Worm (Caenorhabditis elegans): ENCODE data around the gene skr-19.

Gene skr-19

ce11 chrX:13249102-13249501 is 24.6 kb upstream of the skr-19 start:
- TF ChIP-seq ztf-29 (GFP tag; IDR thresholded peaks at IDR 0.05) = no peak
- no peak for TF ChIP-seq flt-1 (GFP tag; IDR thresholded peaks at IDR 0.05)
- no peak for TF ChIP-seq ref-1 (GFP tag; conservative IDR thresholded peaks at IDR 0.05)
- TF ChIP-seq T22C8.4 (GFP tag; IDR thresholded peaks at IDR 0.05) = no peak

ce11 chrX:13248265-13248664 is 23.8 kb upstream of the skr-19 start, which contains the start of gene K08H2.7:
K08H2.7 (minus strand) TSS chrX:13248437.
- no peak for TF ChIP-seq cog-1 (tag; optimal IDR thresholded peaks at IDR 0.05)
- no peak for TF ChIP-seq T22C8.4 (GFP tag; IDR thresholded peaks at IDR 0.05)
- TF ChIP-seq klf-2 (GFP tag; conservative IDR thresholded peaks at IDR 0.05) = no peak
- no peak for TF ChIP-seq ztf-29 (GFP tag; IDR thresholded peaks at IDR 0.05)
- TF ChIP-seq tab-1 (GFP tag; IDR thresholded peaks at IDR 0.05) = no peak
- TF ChIP-seq ztf-23 (GFP tag; IDR thresholded peaks at IDR 0.05) = no peak
- TF ChIP-seq med-1 (GFP tag; optimal IDR thresholded peaks at IDR 0.05; ENCODE audit: insufficient read depth) = no peak
- no peak for TF ChIP-seq ref-1 (GFP tag; conservative IDR thresholded peaks at IDR 0.05)
- no peak for TF ChIP-seq flt-1 (GFP tag; IDR thresholded peaks at IDR 0.05)

ce11 chrX:13247614-13248013 is 23.1 kb upstream of the skr-19 start:
- TF ChIP-seq klf-2 (GFP tag; conservative IDR thresholded peaks at IDR 0.05) (no peak), ztf-23 (GFP tag; IDR thresholded peaks at IDR 0.05) (no peak), med-1 (GFP tag; optimal IDR thresholded peaks at IDR 0.05; ENCODE audit: insufficient read depth) (no peak), ztf-29 (GFP tag; IDR thresholded peaks at IDR 0.05) (no peak), cog-1 (tag; optimal IDR thresholded peaks at IDR 0.05) (no peak), ref-1 (GFP tag; conservative IDR thresholded peaks at IDR 0.05) (no peak), flt-1 (GFP tag; IDR thresholded peaks at IDR 0.05) (no peak), T22C8.4 (GFP tag; IDR thresholded peaks at IDR 0.05) (no peak), tab-1 (GFP tag; IDR thresholded peaks at IDR 0.05) (no peak)

- TF ChIP-seq klf-2 (GFP tag; conservative IDR thresholded peaks at IDR 0.05) = no peak
- no peak for TF ChIP-seq ref-1 (GFP tag; conservative IDR thresholded peaks at IDR 0.05)
- TF ChIP-seq med-1 (GFP tag; optimal IDR thresholded peaks at IDR 0.05; ENCODE audit: insufficient read depth) = no peak
These were observed 22.3 kb upstream of the skr-19 start for ce11 chrX:13246668-13247358.

DNA sequence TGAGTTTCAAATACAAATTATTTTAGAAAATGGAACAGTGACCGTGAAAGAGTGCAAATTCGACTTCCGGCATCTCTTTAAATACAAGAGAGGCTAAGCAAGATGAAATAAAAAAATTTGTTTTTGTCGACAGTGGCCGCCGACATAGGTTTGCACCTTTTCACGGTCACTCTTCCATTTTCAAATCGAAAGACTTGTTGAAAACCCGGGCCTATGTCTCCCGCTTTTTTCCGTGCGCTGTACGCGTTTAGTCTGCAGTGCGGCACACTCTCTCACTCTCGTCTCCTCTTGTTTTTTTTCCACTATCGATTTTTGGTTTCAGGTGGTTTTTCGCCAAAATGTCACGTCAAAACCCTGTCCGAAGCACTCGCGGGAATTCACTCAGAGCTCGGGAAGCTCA is 20.6 kb upstream of the skr-19 start, which contains the start of gene hpl-1:
TSS of gene hpl-1 (plus strand) at position 301 of the 400 bp plus-strand sequence.
- TF ChIP-seq ztf-29 (GFP tag; IDR thresholded peaks at IDR 0.05) (no peak), ref-1 (GFP tag; conservative IDR thresholded peaks at IDR 0.05) (no peak), T22C8.4 (GFP tag; IDR thresholded peaks at IDR 0.05) (no peak)

DNA sequence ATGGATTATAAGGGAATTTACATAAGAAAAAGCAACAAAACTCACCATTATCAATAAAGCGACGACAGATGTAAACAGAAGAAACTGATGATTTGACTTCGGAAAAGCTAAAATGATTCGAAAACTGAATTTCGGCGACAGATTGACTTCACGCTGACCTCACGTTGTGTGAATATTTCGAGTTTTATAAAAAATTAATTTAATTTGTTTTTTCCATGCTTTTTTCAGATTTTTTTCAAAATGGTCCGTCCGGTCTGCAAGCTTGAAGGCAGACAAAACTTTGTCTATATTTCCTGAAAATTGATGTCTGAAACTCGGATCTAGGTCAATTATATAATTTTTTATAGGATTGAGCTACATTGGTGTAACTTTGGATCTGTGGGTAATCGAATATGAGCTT is 17.7 kb upstream of the skr-19 start, which contains the start of gene K08H2.5:
TSS of gene K08H2.5 (minus strand) at position 101 of the 400 bp plus-strand sequence.
- TF ChIP-seq med-1 (GFP tag; optimal IDR thresholded peaks at IDR 0.05; ENCODE audit: insufficient read depth) = no peak
- TF ChIP-seq cog-1 (tag; optimal IDR thresholded peaks at IDR 0.05) = no peak
- TF ChIP-seq flt-1 (GFP tag; IDR thresholded peaks at IDR 0.05) = no peak
- no peak for TF ChIP-seq ref-1 (GFP tag; conservative IDR thresholded peaks at IDR 0.05)
- no peak for TF ChIP-seq klf-2 (GFP tag; conservative IDR thresholded peaks at IDR 0.05)
- no peak for TF ChIP-seq tab-1 (GFP tag; IDR thresholded peaks at IDR 0.05)
- no peak for TF ChIP-seq ztf-29 (GFP tag; IDR thresholded peaks at IDR 0.05)
- TF ChIP-seq T22C8.4 (GFP tag; IDR thresholded peaks at IDR 0.05) = no peak

DNA sequence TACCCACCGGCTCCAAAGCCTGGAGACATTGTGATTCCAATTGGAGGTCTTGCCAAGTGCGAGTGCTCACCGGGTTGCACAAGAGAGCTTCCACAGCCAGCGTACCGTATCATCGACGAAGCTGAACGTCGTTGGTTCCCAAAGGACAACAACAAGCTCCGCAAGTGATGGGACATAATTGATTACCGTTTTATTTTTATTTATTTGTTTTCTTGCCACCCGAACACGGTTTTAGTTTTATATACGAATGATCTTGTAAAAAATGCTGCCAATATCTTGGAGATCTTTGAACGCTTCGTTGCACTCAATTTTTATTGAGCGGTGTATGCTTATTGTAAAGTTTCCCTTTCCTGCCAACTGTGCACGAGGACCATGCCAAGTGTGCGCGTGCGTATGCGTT is 13.7 kb upstream of the skr-19 start, which contains the start of gene K08H2.4:
TSS of gene K08H2.4 (plus strand) at position 301 of the 400 bp plus-strand sequence.
- no peak for TF ChIP-seq flt-1 (GFP tag; IDR thresholded peaks at IDR 0.05)
- no peak for TF ChIP-seq cog-1 (tag; optimal IDR thresholded peaks at IDR 0.05)
- TF ChIP-seq ztf-29 (GFP tag; IDR thresholded peaks at IDR 0.05) = no peak
- no peak for TF ChIP-seq ref-1 (GFP tag; conservative IDR thresholded peaks at IDR 0.05)
- no peak for TF ChIP-seq tab-1 (GFP tag; IDR thresholded peaks at IDR 0.05)
- no peak for TF ChIP-seq klf-2 (GFP tag; conservative IDR thresholded peaks at IDR 0.05)

DNA sequence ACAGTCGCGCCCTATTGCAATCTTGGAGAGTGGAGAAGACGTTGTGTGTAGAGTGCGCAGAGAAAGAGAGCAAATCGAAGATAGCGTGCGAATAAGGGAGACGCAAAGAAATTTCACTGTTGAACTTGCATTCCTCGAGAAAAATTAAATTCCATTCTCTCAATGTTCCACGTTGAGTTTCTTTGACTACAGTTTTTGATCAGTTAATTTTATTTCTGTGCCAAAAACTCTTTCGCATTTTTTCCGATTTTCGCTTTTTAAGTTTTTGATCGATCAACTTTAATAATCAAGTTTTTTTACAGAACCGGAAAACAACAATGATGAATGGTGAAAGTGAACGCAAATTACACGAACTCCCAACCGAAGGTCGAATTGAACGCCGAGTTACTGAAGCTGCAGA is 12.6 kb upstream of the skr-19 start, which contains the start of gene K08H2.3:
TSS of gene K08H2.3 (plus strand) at position 301 of the 400 bp plus-strand sequence.
- TF ChIP-seq klf-2 (GFP tag; conservative IDR thresholded peaks at IDR 0.05) = no peak
- no peak for TF ChIP-seq cog-1 (tag; optimal IDR thresholded peaks at IDR 0.05)
- no peak for TF ChIP-seq ztf-23 (GFP tag; IDR thresholded peaks at IDR 0.05)
- no peak for TF ChIP-seq ztf-29 (GFP tag; IDR thresholded peaks at IDR 0.05)
- TF ChIP-seq med-1 (GFP tag; optimal IDR thresholded peaks at IDR 0.05; ENCODE audit: insufficient read depth) = no peak
- no peak for TF ChIP-seq T22C8.4 (GFP tag; IDR thresholded peaks at IDR 0.05)
- no peak for TF ChIP-seq flt-1 (GFP tag; IDR thresholded peaks at IDR 0.05)
- TF ChIP-seq ref-1 (GFP tag; conservative IDR thresholded peaks at IDR 0.05) = no peak
- no peak for TF ChIP-seq tab-1 (GFP tag; IDR thresholded peaks at IDR 0.05)

DNA sequence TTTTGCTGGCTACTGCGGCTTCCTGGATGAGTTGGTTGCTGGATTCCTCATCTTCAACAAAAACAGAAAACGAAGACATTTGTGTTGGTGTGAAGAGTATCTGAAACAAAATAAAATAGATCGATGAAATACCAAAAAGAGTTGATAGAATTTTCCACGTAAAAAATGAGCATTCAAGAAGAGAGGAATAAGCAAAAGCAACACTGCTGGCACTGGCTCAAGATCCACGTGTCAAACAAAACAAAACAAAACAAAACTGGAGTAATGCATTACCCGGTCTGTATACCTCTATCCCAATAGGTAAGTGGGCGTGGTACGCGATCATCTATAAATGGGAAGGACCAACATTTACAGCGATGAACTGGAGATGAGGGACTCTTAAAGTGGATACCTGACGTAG is 10.4 kb upstream of the skr-19 start, which contains the start of gene K08H2.2:
TSS of gene K08H2.2 (minus strand) at position 101 of the 400 bp plus-strand sequence.
- TF ChIP-seq T22C8.4 (GFP tag; IDR thresholded peaks at IDR 0.05) (no peak), ztf-29 (GFP tag; IDR thresholded peaks at IDR 0.05) (no peak), ref-1 (GFP tag; conservative IDR thresholded peaks at IDR 0.05) (no peak), ztf-23 (GFP tag; IDR thresholded peaks at IDR 0.05) (no peak), tab-1 (GFP tag; IDR thresholded peaks at IDR 0.05) (no peak), cog-1 (tag; optimal IDR thresholded peaks at IDR 0.05) (no peak), klf-2 (GFP tag; conservative IDR thresholded peaks at IDR 0.05) (no peak), flt-1 (GFP tag; IDR thresholded peaks at IDR 0.05) (no peak), med-1 (GFP tag; optimal IDR thresholded peaks at IDR 0.05; ENCODE audit: insufficient read depth) (no peak)

- TF ChIP-seq ref-1 (GFP tag; conservative IDR thresholded peaks at IDR 0.05) = no peak
- TF ChIP-seq med-1 (GFP tag; optimal IDR thresholded peaks at IDR 0.05; ENCODE audit: insufficient read depth) = no peak
- TF ChIP-seq flt-1 (GFP tag; IDR thresholded peaks at IDR 0.05) = no peak
- TF ChIP-seq cog-1 (tag; optimal IDR thresholded peaks at IDR 0.05) = no peak
- TF ChIP-seq klf-2 (GFP tag; conservative IDR thresholded peaks at IDR 0.05) = no peak
- TF ChIP-seq ztf-23 (GFP tag; IDR thresholded peaks at IDR 0.05) = no peak
- no peak for TF ChIP-seq tab-1 (GFP tag; IDR thresholded peaks at IDR 0.05)
- no peak for TF ChIP-seq ztf-29 (GFP tag; IDR thresholded peaks at IDR 0.05)
- TF ChIP-seq T22C8.4 (GFP tag; IDR thresholded peaks at IDR 0.05) = no peak
These were observed 7.8 kb upstream of the skr-19 start, which contains the start of gene bgnt-1.5 for ce11 chrX:13232259-13232658. bgnt-1.5 (minus strand) TSS chrX:13232359.

All from whole organism, midembryonic.